Worm (Caenorhabditis elegans): Measurements from ENCODE around the gene Y37E11AL.1.

DNA sequence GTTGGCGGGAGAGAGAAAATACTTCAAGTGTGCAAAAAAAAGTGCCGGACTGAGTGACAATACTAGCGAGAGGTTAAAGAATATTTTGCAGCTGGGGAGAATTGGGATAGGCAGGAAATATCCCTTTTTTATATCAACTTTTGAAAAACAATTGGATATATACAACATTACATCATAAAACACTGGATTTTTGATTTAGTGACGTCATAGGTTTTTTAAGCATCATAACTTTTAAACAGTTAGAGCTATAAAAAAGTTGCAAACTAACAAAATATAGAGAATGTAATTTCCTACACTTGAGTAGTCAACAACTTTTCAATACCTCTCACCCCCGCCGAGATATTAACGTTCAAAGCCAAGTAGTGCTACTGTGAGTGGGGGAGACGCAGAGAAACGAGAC lies 1.4 kb downstream of the Y37E11AL.1 start:
- no peak for TF ChIP-seq ama-1 (optimal IDR thresholded peaks at IDR 0.05)
- TF ChIP-seq ama-1 (GFP tag; optimal IDR thresholded peaks at IDR 0.05) = no peak
- no peak for TF ChIP-seq pha-4 (tag; optimal IDR thresholded peaks at IDR 0.05)
- TF ChIP-seq athp-1 (tag; optimal IDR thresholded peaks at IDR 0.05) = no peak
- TF ChIP-seq Y67H2A.10 (GFP tag; conservative IDR thresholded peaks at IDR 0.05) = no peak
- TF ChIP-seq ceh-40 (GFP tag; IDR thresholded peaks at IDR 0.05) = no peak
- TF ChIP-seq snpc-1.1 (tag; optimal IDR thresholded peaks at IDR 0.05; ENCODE audit: insufficient read depth) = no peak
- no peak for TF ChIP-seq T07F8.4 (tag; optimal IDR thresholded peaks at IDR 0.05)
- no peak for TF ChIP-seq egl-18 (GFP tag; IDR thresholded peaks at IDR 0.05)
- TF ChIP-seq ccch-3 (GFP tag; optimal IDR thresholded peaks at IDR 0.05) = no peak
- TF ChIP-seq F22D6.2 (tag; optimal IDR thresholded peaks at IDR 0.05) = no peak
- TF ChIP-seq ceh-91 (GFP tag; IDR thresholded peaks at IDR 0.05) = no peak
- no peak for TF ChIP-seq rcor-1 (GFP tag; IDR thresholded peaks at IDR 0.05)
- TF ChIP-seq T26A5.8 (tag; optimal IDR thresholded peaks at IDR 0.05) = no peak
